Worm (Caenorhabditis elegans) whole organism, mixed stage, embryonic: ENCODE measurements around the gene F10C1.8.
A peak's percentile ranks its signal among the peaks of the same experiment; 100 is the strongest.
"Not testable (repeated sequence)": the region's sequence is repeated elsewhere in the genome, so short reads cannot be mapped to it uniquely, and the experiment has no call there.

Experiments used
- M03D4.4 ChIP-seq: sonication (generic microtip); optimal IDR thresholded peaks from 2 replicates; lab custom pipeline; 2017; ENCODE audit warnings: mild to moderate bottlenecking, missing genetic modification characterization, missing compliant biosample characterization
- bed-3 ChIP-seq: fragments of 200-800 bp; sonication (Bioruptor generic); optimal IDR thresholded peaks from 3 replicates; lab custom pipeline; 2018; ENCODE audit warnings: mild to moderate bottlenecking, missing genetic modification characterization, moderate library complexity, missing compliant biosample characterization
- blmp-1 ChIP-seq: fragments of 150-350 bp; optimal IDR thresholded peaks from 2 replicates; lab custom pipeline; 2014; ENCODE audit warnings: missing biosample characterization, missing genetic modification characterization
- ceh-39 ChIP-seq: fragments of 150-350 bp; optimal IDR thresholded peaks from 2 replicates; lab custom pipeline; 2014; ENCODE audit warnings: missing biosample characterization, missing genetic modification characterization
- ceh-43 ChIP-seq: fragments of 200-800 bp; sonication (Bioruptor generic); optimal IDR thresholded peaks from 2 replicates; lab custom pipeline; 2018; ENCODE audit warnings: mild to moderate bottlenecking, missing genetic modification characterization, moderate library complexity, missing compliant biosample characterization
- ceh-83 ChIP-seq: fragments of 200-800 bp; sonication (Bioruptor generic); optimal IDR thresholded peaks from 2 replicates; lab custom pipeline; 2018; ENCODE audit warnings: mild to moderate bottlenecking, missing genetic modification characterization, missing compliant biosample characterization
- ces-1 ChIP-seq: fragments of 150-350 bp; optimal IDR thresholded peaks from 2 replicates; lab custom pipeline; 2014; ENCODE audit warnings: missing biosample characterization, missing genetic modification reagents, missing genetic modification characterization
- cnd-1 ChIP-seq: fragments of 200-800 bp; sonication (Bioruptor generic); optimal IDR thresholded peaks from 2 replicates; lab custom pipeline; 2018; ENCODE audit warnings: mild to moderate bottlenecking, missing genetic modification characterization, missing compliant biosample characterization
- drap-1 ChIP-seq: fragments of 200-800 bp; sonication (Bioruptor generic); optimal IDR thresholded peaks from 3 replicates; lab custom pipeline; 2018; ENCODE audit warnings: mild to moderate bottlenecking, missing genetic modification characterization, missing compliant biosample characterization
- elt-1 ChIP-seq: sonication (generic microtip); optimal IDR thresholded peaks from 2 replicates; lab custom pipeline; 2017; ENCODE audit warnings: missing genetic modification characterization, mild to moderate bottlenecking, missing compliant biosample characterization, antibody characterized with exemption, moderate library complexity, borderline replicate concordance; ENCODE audit not compliant: insufficient read depth
- elt-3 ChIP-seq: fragments of 150-350 bp; optimal IDR thresholded peaks from 2 replicates; lab custom pipeline; 2014; ENCODE audit warnings: missing biosample characterization, missing genetic modification characterization
- flh-1 ChIP-seq: fragments of 200-800 bp; sonication (Bioruptor generic); optimal IDR thresholded peaks from 2 replicates; lab custom pipeline; 2018; ENCODE audit warnings: mild to moderate bottlenecking, missing genetic modification characterization, moderate library complexity, missing compliant biosample characterization
- ham-2 ChIP-seq: fragments of 200-800 bp; sonication (Bioruptor generic); optimal IDR thresholded peaks from 2 replicates; lab custom pipeline; 2018; ENCODE audit warnings: mild to moderate bottlenecking, missing genetic modification characterization, missing compliant biosample characterization
- hlh-1 ChIP-seq: fragments of 150-350 bp; optimal IDR thresholded peaks from 2 replicates; lab custom pipeline; 2014; ENCODE audit warnings: missing biosample characterization, missing genetic modification reagents, missing genetic modification characterization
- lin-13 ChIP-seq: fragments of 150-350 bp; optimal IDR thresholded peaks from 2 replicates; lab custom pipeline; 2014; ENCODE audit warnings: missing biosample characterization, missing genetic modification characterization
- lin-32 ChIP-seq: fragments of 200-800 bp; sonication (Bioruptor generic); optimal IDR thresholded peaks from 2 replicates; lab custom pipeline; 2018; ENCODE audit warnings: mild to moderate bottlenecking, missing genetic modification characterization, missing compliant biosample characterization
- mab-5 ChIP-seq: fragments of 150-350 bp; optimal IDR thresholded peaks from 2 replicates; lab custom pipeline; 2014; ENCODE audit warnings: missing biosample characterization, missing genetic modification characterization
- mep-1 ChIP-seq: fragments of 150-350 bp; optimal IDR thresholded peaks from 2 replicates; lab custom pipeline; 2017; ENCODE audit warnings: missing biosample characterization, missing genetic modification reagents, missing genetic modification characterization, inconsistent platforms
- mls-2 ChIP-seq: sonication (generic microtip); optimal IDR thresholded peaks from 2 replicates; lab custom pipeline; 2016; ENCODE audit warnings: mild to moderate bottlenecking, missing genetic modification characterization, moderate library complexity, missing compliant biosample characterization
- nhr-12 ChIP-seq: fragments of 150-350 bp; optimal IDR thresholded peaks from 2 replicates; lab custom pipeline; 2014; ENCODE audit warnings: missing biosample characterization, missing genetic modification characterization
- nhr-2 ChIP-seq: fragments of 150-350 bp; optimal IDR thresholded peaks from 2 replicates; lab custom pipeline; 2014; ENCODE audit warnings: missing biosample characterization, missing genetic modification characterization
- nhr-28 ChIP-seq: fragments of 150-350 bp; optimal IDR thresholded peaks from 2 replicates; lab custom pipeline; 2014; ENCODE audit warnings: missing biosample characterization, missing genetic modification characterization
- nhr-76 ChIP-seq: sonication (generic microtip); optimal IDR thresholded peaks from 2 replicates; lab custom pipeline; 2017; ENCODE audit warnings: missing biosample characterization, missing genetic modification characterization
- sem-2 ChIP-seq: fragments of 200-800 bp; sonication (Bioruptor generic); optimal IDR thresholded peaks from 2 replicates; lab custom pipeline; 2018; ENCODE audit warnings: mild to moderate bottlenecking, missing genetic modification characterization, missing compliant biosample characterization
- snpc-4 ChIP-seq: fragments of 150-350 bp; optimal IDR thresholded peaks from 2 replicates; lab custom pipeline; 2014; ENCODE audit warnings: missing biosample characterization, missing genetic modification characterization
- sptf-1 ChIP-seq: sonication (generic microtip); optimal IDR thresholded peaks from 2 replicates; lab custom pipeline; 2017; ENCODE audit warnings: mild to moderate bottlenecking, missing genetic modification characterization, moderate library complexity, missing compliant biosample characterization
- tbx-8 ChIP-seq: fragments of 200-800 bp; sonication (Bioruptor generic); optimal IDR thresholded peaks from 2 replicates; lab custom pipeline; 2018; ENCODE audit warnings: mild to moderate bottlenecking, missing genetic modification characterization, moderate library complexity, missing compliant biosample characterization
- unc-120 ChIP-seq: sonication (generic microtip); optimal IDR thresholded peaks from 2 replicates; lab custom pipeline; 2017; ENCODE audit warnings: missing genetic modification characterization, missing compliant biosample characterization; ENCODE audit not compliant: poor library complexity, severe bottlenecking
- unc-39 ChIP-seq: fragments of 150-350 bp; optimal IDR thresholded peaks from 2 replicates; lab custom pipeline; 2014; ENCODE audit warnings: missing biosample characterization, missing genetic modification characterization
- unc-62 ChIP-seq: fragments of 150-350 bp; optimal IDR thresholded peaks from 2 replicates; lab custom pipeline; 2014; ENCODE audit warnings: missing biosample characterization, missing genetic modification reagents, missing genetic modification characterization
- zip-8 ChIP-seq: fragments of 150-350 bp; optimal IDR thresholded peaks from 2 replicates; lab custom pipeline; 2014; ENCODE audit warnings: missing biosample characterization, missing genetic modification characterization
- ztf-11 ChIP-seq: fragments of 150-350 bp; optimal IDR thresholded peaks from 2 replicates; lab custom pipeline; 2014; ENCODE audit warnings: missing biosample characterization, missing genetic modification characterization

F10C1.8 gene

DNA sequence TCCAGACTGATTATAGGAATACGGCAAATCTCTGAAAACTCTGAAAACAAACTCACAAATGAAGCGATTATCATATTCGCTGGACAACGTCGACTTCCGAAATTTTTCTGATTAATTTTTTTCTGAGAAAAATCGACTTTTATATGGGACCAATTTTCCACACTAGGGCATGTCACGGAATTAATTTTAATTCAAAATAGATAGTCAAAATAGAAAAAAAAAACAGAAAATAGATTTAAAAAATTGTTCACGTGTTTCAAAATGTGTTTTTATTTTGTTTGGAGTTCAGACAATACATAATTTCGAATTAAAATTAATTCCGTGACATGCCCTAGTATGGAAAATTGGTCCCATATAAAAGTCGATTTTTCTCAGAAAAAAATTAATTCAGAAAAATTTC is 3.4 kb downstream of the F10C1.8 start, which contains the start of the genes F10C1.3 and F10C1.23:
Gene F10C1.3 (minus strand): TSS at position 101 of the 400 bp plus-strand sequence.
Gene F10C1.23 (plus strand): TSS at position 385 of the 400 bp plus-strand sequence.
- not testable (repeated sequence) for TF ChIP-seq hlh-1 (tag; lab: Kevin White, UChicago); nhr-76 (tag; lab: Kevin White, UChicago); lin-32

DNA sequence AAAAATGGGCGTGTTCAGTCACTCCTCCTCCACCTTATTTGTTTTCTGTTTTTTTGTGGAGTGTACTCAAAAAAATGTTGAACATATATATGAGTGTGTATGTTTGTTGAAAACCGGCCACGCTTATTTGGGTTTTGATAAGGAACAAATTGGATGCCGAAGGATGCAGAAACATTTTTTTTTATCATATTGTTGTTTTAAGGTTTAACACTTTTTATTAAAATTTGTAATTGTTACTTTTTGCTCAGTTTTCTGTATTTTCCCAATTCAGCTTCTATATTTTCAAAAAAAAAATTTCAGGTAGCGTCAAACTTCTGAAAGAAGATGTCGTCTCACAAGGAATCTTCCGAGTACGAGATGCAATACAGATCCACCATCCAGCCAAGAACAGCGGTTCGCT is 11.1 kb downstream of the F10C1.8 start, which contains the start of gene ifb-1:
Gene ifb-1 (plus strand): TSS at position 301 of the 400 bp plus-strand sequence.
- TF ChIP-seq drap-1 (GFP tag; lab: Kevin White, UChicago), result no peak
- no peak for TF ChIP-seq unc-120
- TF ChIP-seq mep-1 (tag; lab: Kevin White, UChicago), result no peak
- TF ChIP-seq nhr-12 (tag; lab: Kevin White, UChicago), result no peak
- no peak for TF ChIP-seq M03D4.4 (tag; lab: Kevin White, UChicago)
- no peak for TF ChIP-seq ceh-43 (GFP tag; lab: Kevin White, UChicago)
- TF ChIP-seq hlh-1 (tag; lab: Kevin White, UChicago), result no peak
- TF ChIP-seq ztf-11, result no peak
- TF ChIP-seq nhr-28, result no peak
- no peak for TF ChIP-seq lin-32
- TF ChIP-seq unc-62 (GFP tag; lab: Kevin White, UChicago), result no peak
- TF ChIP-seq flh-1 (GFP tag; lab: Kevin White, UChicago), result no peak
- no peak for TF ChIP-seq mab-5
- no peak for TF ChIP-seq cnd-1
- TF ChIP-seq sptf-1 (tag; lab: Kevin White, UChicago), result no peak
- TF ChIP-seq elt-1 (tag; lab: Kevin White, UChicago), result no peak
- no peak for TF ChIP-seq ceh-39 (tag; lab: Kevin White, UChicago)
- TF ChIP-seq mls-2 (tag; lab: Kevin White, UChicago), result no peak
- no peak for TF ChIP-seq ceh-83 (GFP tag; lab: Kevin White, UChicago)

DNA sequence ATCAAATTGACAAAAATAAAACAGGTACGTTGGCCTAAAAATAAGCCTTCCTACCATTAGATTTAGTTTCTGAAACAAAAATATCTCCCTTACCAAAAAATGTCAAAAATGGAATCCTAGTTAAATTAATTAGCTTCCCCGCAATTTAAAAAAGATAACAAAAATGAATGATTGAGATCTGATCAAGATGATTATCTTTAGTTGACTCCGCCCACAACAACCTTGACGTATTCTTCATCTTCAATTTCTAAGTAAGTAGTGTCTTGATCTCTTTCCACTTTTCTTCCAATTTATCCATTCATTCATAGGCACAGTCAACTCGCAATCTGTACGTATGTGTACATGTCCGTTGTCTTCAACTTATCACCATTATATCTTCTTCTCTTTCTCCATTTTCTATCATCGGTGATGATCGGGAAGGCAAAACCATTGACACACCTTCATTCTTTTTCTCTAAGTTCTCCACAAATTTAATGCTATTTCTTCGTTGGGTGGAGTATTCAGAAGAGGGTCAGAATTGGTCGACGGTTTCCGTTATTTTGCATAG is 14.1 kb downstream of the F10C1.8 start:
- TF ChIP-seq blmp-1 (tag; lab: Kevin White, UChicago) (no peak), elt-1 (tag; lab: Kevin White, UChicago) (peak; percentile 86)

DNA sequence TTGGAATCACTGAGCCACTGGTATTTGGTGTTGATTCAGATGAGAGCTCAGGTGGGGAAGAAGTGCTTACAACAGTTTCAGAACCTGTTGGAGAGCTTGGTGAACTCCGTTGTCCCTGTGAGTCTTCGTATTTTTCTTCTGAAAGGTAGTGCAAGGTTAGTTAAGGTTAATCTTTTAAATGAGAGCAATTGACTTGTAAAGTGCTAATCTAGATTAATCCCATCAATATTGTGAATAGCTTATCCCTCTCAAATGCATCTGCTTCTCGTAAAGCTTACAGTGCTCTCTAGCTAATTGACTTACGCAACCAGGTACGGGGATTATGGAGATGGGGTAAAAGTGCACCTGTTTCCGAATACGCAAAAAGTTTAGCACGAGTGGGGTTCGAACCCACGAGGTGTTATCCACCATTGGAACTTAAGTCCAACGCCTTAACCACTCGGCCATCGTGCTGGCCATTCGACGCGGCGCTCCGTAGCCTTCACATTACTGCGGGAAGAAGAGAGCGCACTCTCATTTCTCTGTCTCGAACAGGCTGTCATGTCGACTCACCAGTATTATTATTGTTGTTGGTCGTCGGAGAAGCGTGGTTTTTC is 18.4 kb downstream of the F10C1.8 start:
- TF ChIP-seq sem-2 (GFP tag; lab: Kevin White, UChicago), result peak; percentile 47
- TF ChIP-seq ceh-83 (GFP tag; lab: Kevin White, UChicago), result peak; percentile 62
- peak; percentile 10 for TF ChIP-seq zip-8 (tag; lab: Kevin White, UChicago)
- no peak for TF ChIP-seq flh-1 (GFP tag; lab: Kevin White, UChicago)
- no peak for TF ChIP-seq tbx-8
- TF ChIP-seq ceh-43 (GFP tag; lab: Kevin White, UChicago), result peak; percentile 9
- TF ChIP-seq lin-32, result peak; percentile 57
- TF ChIP-seq elt-1 (tag; lab: Kevin White, UChicago), result no peak
- peak; percentile 85 for TF ChIP-seq sptf-1 (tag; lab: Kevin White, UChicago)
- peak; percentile 34 for TF ChIP-seq bed-3 (GFP tag; lab: Kevin White, UChicago)
- TF ChIP-seq elt-3 (tag; lab: Kevin White, UChicago), result no peak
- TF ChIP-seq M03D4.4 (tag; lab: Kevin White, UChicago), result peak; percentile 78
- peak; percentile 43 for TF ChIP-seq cnd-1
- TF ChIP-seq lin-13 (tag; lab: Kevin White, UChicago), result no peak
- TF ChIP-seq drap-1 (GFP tag; lab: Kevin White, UChicago), result peak; percentile 82
- TF ChIP-seq hlh-1 (tag; lab: Kevin White, UChicago), result peak; percentile 7
- peak; percentile 82 for TF ChIP-seq ham-2 (GFP tag; lab: Kevin White, UChicago)
- TF ChIP-seq nhr-76 (tag; lab: Kevin White, UChicago), result no peak
- no peak for TF ChIP-seq nhr-28
- peak; percentile 87 for TF ChIP-seq mls-2 (tag; lab: Kevin White, UChicago)
- TF ChIP-seq unc-120, result peak; percentile 56
- TF ChIP-seq nhr-2 (tag; lab: Kevin White, UChicago), result peak; percentile 70
- peak; percentile 36 for TF ChIP-seq ces-1 (GFP tag; lab: Kevin White, UChicago)
- TF ChIP-seq unc-39 (tag; lab: Kevin White, UChicago), result no peak
- TF ChIP-seq snpc-4 (tag; lab: Kevin White, UChicago), result no peak
